Worm (Caenorhabditis elegans) whole organism, mixed stage, embryonic: Measurements from ENCODE around the gene K07C5.2.

Experiments
- nhr-2 ChIP-seq: fragments of 150-350 bp; optimal IDR thresholded peaks from 2 replicates; lab custom pipeline; 2014; ENCODE audit warnings: missing biosample characterization, missing genetic modification characterization
- snpc-4 ChIP-seq: fragments of 150-350 bp; optimal IDR thresholded peaks from 2 replicates; lab custom pipeline; 2014; ENCODE audit warnings: missing biosample characterization, missing genetic modification characterization
- unc-39 ChIP-seq: fragments of 150-350 bp; optimal IDR thresholded peaks from 2 replicates; lab custom pipeline; 2014; ENCODE audit warnings: missing biosample characterization, missing genetic modification characterization
- ztf-11 ChIP-seq: fragments of 150-350 bp; optimal IDR thresholded peaks from 2 replicates; lab custom pipeline; 2014; ENCODE audit warnings: missing biosample characterization, missing genetic modification characterization

ce11 chrV:10333843-10334242 lies 5.5 kb upstream of the K07C5.2 start:
- no peak for TF ChIP-seq nhr-2
- no peak for TF ChIP-seq snpc-4 (tag; lab: Kevin White, UChicago)
- TF ChIP-seq unc-39 (tag; lab: Kevin White, UChicago): no peak
- TF ChIP-seq ztf-11: no peak
